Worm (Caenorhabditis elegans): ENCODE results near the gene bre-1.
A peak's percentile ranks its signal among the peaks of the same experiment; 100 is the strongest.

bre-1 gene

DNA sequence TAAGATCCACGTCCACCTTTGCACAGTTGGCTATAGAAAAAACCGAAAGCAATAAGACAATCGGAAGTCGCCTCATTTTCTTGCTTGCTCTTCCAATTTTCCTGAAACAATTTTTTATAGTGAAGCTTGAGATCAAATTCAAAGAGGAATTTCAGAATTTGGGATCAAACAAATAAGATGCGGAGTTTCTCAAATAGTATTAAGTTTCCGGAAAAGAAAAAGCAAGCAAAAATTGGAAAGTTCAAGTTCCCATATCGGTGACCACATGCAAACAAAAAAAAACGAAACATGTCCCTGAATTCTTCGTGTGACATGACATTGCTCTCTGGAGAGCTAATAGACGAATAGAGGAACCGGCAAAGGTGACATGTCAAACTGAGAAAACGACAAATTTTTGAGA lies 18.2 kb downstream of the bre-1 start, which contains the start of gene unc-129:
Gene unc-129 (minus strand): TSS at position 101 of the 400 bp plus-strand sequence.
- no peak for TF ChIP-seq nhr-76 (tag; optimal IDR thresholded peaks at IDR 0.05)
- no peak for TF ChIP-seq unc-62 (GFP tag; optimal IDR thresholded peaks at IDR 0.05)
- no peak for TF ChIP-seq jun-1 (tag; optimal IDR thresholded peaks at IDR 0.05)
- TF ChIP-seq eor-1 (tag; optimal IDR thresholded peaks at IDR 0.05): no peak

DNA sequence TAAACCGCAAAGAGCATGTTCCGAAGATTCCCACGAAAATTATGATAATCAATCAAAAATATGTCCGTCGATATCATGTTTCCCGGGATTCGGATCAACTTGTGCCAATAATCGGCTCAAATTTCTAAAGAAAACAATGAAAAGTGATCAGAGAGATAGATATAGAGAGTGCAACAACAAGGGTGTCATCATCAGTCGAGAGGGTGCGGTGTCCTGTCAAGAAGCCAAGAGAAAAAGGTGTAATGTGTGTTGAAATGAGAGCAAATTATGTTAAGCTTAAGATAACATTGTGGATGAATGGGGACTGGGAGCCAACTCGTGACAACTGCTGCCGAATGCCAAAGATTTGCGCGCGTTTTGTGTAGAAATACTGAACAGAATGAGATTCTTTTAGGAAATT lies 20.9 kb downstream of the bre-1 start:
- no peak for TF ChIP-seq elt-2 (tag; optimal IDR thresholded peaks at IDR 0.05)
- TF ChIP-seq fos-1 (tag; optimal IDR thresholded peaks at IDR 0.05): no peak
- no peak for TF ChIP-seq lsy-12 (tag; optimal IDR thresholded peaks at IDR 0.05)
- no peak for TF ChIP-seq fkh-2 (tag; optimal IDR thresholded peaks at IDR 0.05)
- no peak for TF ChIP-seq ztf-11 (tag; optimal IDR thresholded peaks at IDR 0.05)
- no peak for TF ChIP-seq snpc-4 (tag; optimal IDR thresholded peaks at IDR 0.05)

DNA sequence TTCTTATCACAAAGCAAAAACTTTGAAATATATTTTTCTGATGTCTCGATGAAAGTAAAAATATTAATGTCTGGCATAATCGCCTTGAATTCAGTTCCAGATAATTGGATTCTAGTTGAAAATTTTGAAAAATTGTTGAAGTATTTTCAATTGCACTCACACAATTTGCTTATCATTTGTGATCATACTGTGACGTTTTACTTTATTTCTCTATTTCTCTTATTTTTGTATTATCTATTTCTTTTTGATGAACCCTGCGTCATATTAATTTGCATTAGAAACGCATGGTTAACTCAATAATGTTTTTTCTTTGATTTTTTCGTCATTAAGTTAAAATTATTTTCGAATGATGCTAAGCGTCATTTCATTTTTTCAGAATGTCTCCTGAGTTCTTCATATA lies 23.2 kb downstream of the bre-1 start, which contains the start of gene C53D6.11:
Gene C53D6.11 (plus strand): TSS at position 328 of the 400 bp plus-strand sequence.
- TF ChIP-seq ceh-82 (tag; optimal IDR thresholded peaks at IDR 0.05): no peak
- no peak for TF ChIP-seq nhr-76 (tag; optimal IDR thresholded peaks at IDR 0.05)
- peak; percentile 13 for TF ChIP-seq pqm-1 (tag; optimal IDR thresholded peaks at IDR 0.05)
- TF ChIP-seq hmg-11 (tag; optimal IDR thresholded peaks at IDR 0.05): no peak
- TF ChIP-seq ama-1 (optimal IDR thresholded peaks at IDR 0.05): no peak
- TF ChIP-seq elt-2 (tag; optimal IDR thresholded peaks at IDR 0.05): peak; percentile 67
- no peak for TF ChIP-seq nfya-1 (tag; optimal IDR thresholded peaks at IDR 0.05; ENCODE audit: insufficient read depth)
- no peak for TF ChIP-seq unc-39 (tag; optimal IDR thresholded peaks at IDR 0.05)
- no peak for TF ChIP-seq tbx-2 (tag; optimal IDR thresholded peaks at IDR 0.05)
- TF ChIP-seq ztf-4 (tag; optimal IDR thresholded peaks at IDR 0.05): no peak
- peak; percentile 30 for TF ChIP-seq pha-4 (tag; optimal IDR thresholded peaks at IDR 0.05)
- TF ChIP-seq lin-15B (tag; optimal IDR thresholded peaks at IDR 0.05): no peak
- no peak for TF ChIP-seq eor-1 (tag; optimal IDR thresholded peaks at IDR 0.05)
- no peak for TF ChIP-seq ztf-11 (tag; optimal IDR thresholded peaks at IDR 0.05)
- TF ChIP-seq nhr-77 (tag; optimal IDR thresholded peaks at IDR 0.05): no peak

DNA sequence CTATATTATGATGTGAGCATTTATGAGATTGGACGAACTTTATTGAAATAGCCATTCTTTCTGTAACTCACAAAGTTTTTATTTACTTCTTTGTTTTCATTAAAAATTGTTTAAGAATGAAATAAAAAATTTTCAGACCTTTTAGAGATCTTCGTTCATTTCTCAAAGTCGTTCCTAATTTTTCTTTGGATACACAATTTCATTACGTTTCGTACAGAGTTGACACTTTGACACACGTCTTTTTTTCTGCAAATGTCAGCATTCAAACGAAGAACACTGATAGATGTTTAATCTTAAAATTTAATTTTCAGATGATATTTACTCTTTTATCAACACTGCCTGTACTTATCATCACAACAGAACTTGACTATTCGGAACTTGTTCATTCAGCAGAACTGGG lies 29.4 kb downstream of the bre-1 start, which contains the start of gene acc-2:
Gene acc-2 (plus strand): TSS at position 301 of the 400 bp plus-strand sequence.
- no peak for TF ChIP-seq elt-2 (tag; optimal IDR thresholded peaks at IDR 0.05)

- TF ChIP-seq nhr-67 (tag; optimal IDR thresholded peaks at IDR 0.05): no peak
- TF ChIP-seq tbx-2 (tag; optimal IDR thresholded peaks at IDR 0.05): no peak
- no peak for TF ChIP-seq lin-39 (tag; optimal IDR thresholded peaks at IDR 0.05)
- no peak for TF ChIP-seq nhr-43 (tag; optimal IDR thresholded peaks at IDR 0.05; ENCODE audit: poor library complexity, severe bottlenecking)
- no peak for TF ChIP-seq unc-39 (tag; optimal IDR thresholded peaks at IDR 0.05)
- TF ChIP-seq ceh-82 (tag; optimal IDR thresholded peaks at IDR 0.05): no peak
- TF ChIP-seq R02D3.7 (tag; optimal IDR thresholded peaks at IDR 0.05): no peak
- no peak for TF ChIP-seq ztf-4 (tag; optimal IDR thresholded peaks at IDR 0.05)
- TF ChIP-seq aly-2 (tag; optimal IDR thresholded peaks at IDR 0.05): no peak
- no peak for TF ChIP-seq skn-1 (tag; optimal IDR thresholded peaks at IDR 0.05)
- TF ChIP-seq nhr-23 (tag; optimal IDR thresholded peaks at IDR 0.05): no peak
- no peak for TF ChIP-seq fkh-10 (GFP tag; optimal IDR thresholded peaks at IDR 0.05)
- TF ChIP-seq daf-12 (tag; optimal IDR thresholded peaks at IDR 0.05): no peak
- TF ChIP-seq nhr-76 (tag; optimal IDR thresholded peaks at IDR 0.05): no peak
- TF ChIP-seq lin-15B (tag; optimal IDR thresholded peaks at IDR 0.05): no peak
- no peak for TF ChIP-seq fkh-2 (tag; optimal IDR thresholded peaks at IDR 0.05)
- no peak for TF ChIP-seq unc-62 (GFP tag; optimal IDR thresholded peaks at IDR 0.05)
These were observed 33.8 kb downstream of the bre-1 start, which contains the start of gene C53D6.4 for ce11 chrIV:9020840-9021239. Gene C53D6.4 (minus strand): TSS chrIV:9020940.

DNA sequence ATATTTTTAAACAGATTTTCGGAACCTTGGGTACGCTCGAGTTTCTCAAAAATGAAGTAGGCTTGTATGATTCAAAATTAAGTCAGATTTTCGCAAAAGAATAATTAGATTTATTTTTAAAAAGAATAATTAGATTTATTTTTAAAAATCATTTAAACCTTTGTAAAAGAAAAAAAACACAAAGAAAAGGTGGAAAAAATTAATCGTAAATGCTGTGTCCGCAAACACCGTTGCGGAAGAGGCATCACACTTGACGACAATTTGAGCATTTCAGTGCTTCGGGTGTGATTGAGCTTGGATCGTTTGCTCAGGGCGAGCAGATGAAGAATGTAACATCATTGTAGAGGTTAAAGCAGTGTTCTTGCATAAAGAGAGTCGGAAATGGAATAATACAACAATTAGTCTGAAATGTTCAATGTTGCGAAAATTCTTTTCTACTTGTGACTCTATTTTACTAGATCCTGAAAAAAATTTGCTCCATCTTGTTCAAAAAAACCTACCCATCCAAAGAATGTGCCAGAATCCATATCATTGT lies 34.2 kb downstream of the bre-1 start:
- TF ChIP-seq nhr-43 (tag; optimal IDR thresholded peaks at IDR 0.05; ENCODE audit: poor library complexity, severe bottlenecking): no peak
- no peak for TF ChIP-seq snpc-4 (tag; optimal IDR thresholded peaks at IDR 0.05)
- no peak for TF ChIP-seq ztf-4 (tag; optimal IDR thresholded peaks at IDR 0.05)
- TF ChIP-seq pha-4 (tag; optimal IDR thresholded peaks at IDR 0.05): peak; percentile 36
- TF ChIP-seq egl-5 (tag; optimal IDR thresholded peaks at IDR 0.05): no peak
- TF ChIP-seq ceh-82 (tag; optimal IDR thresholded peaks at IDR 0.05): no peak
- no peak for TF ChIP-seq nhr-77 (tag; optimal IDR thresholded peaks at IDR 0.05)
